Worm (Caenorhabditis elegans): Measurements from ENCODE around the gene C24A8.6.

DNA sequence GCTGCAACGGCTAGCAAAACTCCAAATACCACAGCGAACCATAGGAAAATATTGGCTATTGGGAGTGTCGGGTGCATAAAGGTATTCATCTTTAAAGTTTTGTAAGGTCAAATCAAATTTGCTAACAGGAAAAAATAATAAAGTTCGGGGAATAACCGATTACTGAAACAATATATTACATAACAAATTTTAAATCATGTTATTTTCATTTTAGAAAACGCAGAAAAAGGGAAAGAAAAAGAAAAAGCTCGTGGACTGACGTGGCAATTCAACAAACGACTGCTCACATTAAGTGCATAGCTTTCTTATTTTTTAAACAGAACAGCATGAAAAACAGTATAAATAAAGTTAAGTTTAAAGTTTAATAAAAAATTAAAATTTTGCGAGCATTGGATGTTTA is 40.9 kb upstream of the C24A8.6 start, which contains the start of gene R160.6:
- no peak for TF ChIP-seq ceh-83 (GFP tag; optimal IDR thresholded peaks at IDR 0.05)
- no peak for TF ChIP-seq unc-62 (GFP tag; optimal IDR thresholded peaks at IDR 0.05)
- no peak for TF ChIP-seq ztf-11 (tag; optimal IDR thresholded peaks at IDR 0.05)
- TF ChIP-seq mls-2 (tag; optimal IDR thresholded peaks at IDR 0.05), result no peak
- TF ChIP-seq lsy-2 (tag; optimal IDR thresholded peaks at IDR 0.05), result no peak
- no peak for TF ChIP-seq nhr-28 (tag; optimal IDR thresholded peaks at IDR 0.05)
- no peak for TF ChIP-seq lin-13 (tag; optimal IDR thresholded peaks at IDR 0.05)
